Fruit fly (Drosophila melanogaster): ENCODE data around the gene CG7423.

CG7423 gene

dm6 chrX:19106842-19107557, 23.9 kb upstream of the CG7423 start:
- TF ChIP-seq CG6792 (GFP tag; optimal IDR thresholded peaks at IDR 0.05): no peak
- no peak for TF ChIP-seq Blimp-1 (GFP tag; optimal IDR thresholded peaks at IDR 0.05)
- TF ChIP-seq Hr4 (GFP tag; optimal IDR thresholded peaks at IDR 0.05): peak; percentile 4
- peak; percentile 27 for TF ChIP-seq OdsH (GFP tag; optimal IDR thresholded peaks at IDR 0.05)
- no peak for TF ChIP-seq dac (GFP tag; optimal IDR thresholded peaks at IDR 0.05)
- TF ChIP-seq CG4318 (GFP tag; optimal IDR thresholded peaks at IDR 0.05): peak; percentile 49
- no peak for TF ChIP-seq topi (GFP tag; optimal IDR thresholded peaks at IDR 0.05)
- peak; percentile 31 for TF ChIP-seq Sox14 (GFP tag; optimal IDR thresholded peaks at IDR 0.05)
- TF ChIP-seq pdm3 (GFP tag; optimal IDR thresholded peaks at IDR 0.05): peak; percentile 18
- peak; percentile 7 for TF ChIP-seq dsx (GFP tag; optimal IDR thresholded peaks at IDR 0.05; ENCODE audit: poor library complexity, severe bottlenecking)
- TF ChIP-seq salr (GFP tag; optimal IDR thresholded peaks at IDR 0.05): peak in 1 of 2 experiments; percentile 14
- TF ChIP-seq CG11902 (GFP tag; optimal IDR thresholded peaks at IDR 0.05): no peak
- TF ChIP-seq Eip78C (GFP tag): peak; percentile 63
- TF ChIP-seq net (GFP tag; optimal IDR thresholded peaks at IDR 0.05): no peak
- TF ChIP-seq Sox15 (GFP tag; optimal IDR thresholded peaks at IDR 0.05): no peak
- TF ChIP-seq Eip75B (GFP tag; optimal IDR thresholded peaks at IDR 0.05): no peak
- TF ChIP-seq CG15336 (GFP tag; IDR thresholded peaks at IDR 0.05): peak; percentile 44
- no peak for TF ChIP-seq CG6854 (GFP tag; optimal IDR thresholded peaks at IDR 0.05)
- TF ChIP-seq Gug (GFP tag; IDR thresholded peaks at IDR 0.05): 0 out of 2 replicates have a peak, but pooled peaks have one; percentile 11
- TF ChIP-seq acj6 (GFP tag; optimal IDR thresholded peaks at IDR 0.05): no peak
- TF ChIP-seq spab (GFP tag; optimal IDR thresholded peaks at IDR 0.05): no peak
- TF ChIP-seq eg (GFP tag; IDR thresholded peaks at IDR 0.05): peak; percentile 45; the same call in 1 of the 3 replicates
- peak; percentile 17 for TF ChIP-seq Ets96B (tag; optimal IDR thresholded peaks at IDR 0.05)
- peak; percentile 73 for TF ChIP-seq CG32006 (GFP tag; optimal IDR thresholded peaks at IDR 0.05)
- TF ChIP-seq CG16779 (tag; optimal IDR thresholded peaks at IDR 0.05): no peak
- TF ChIP-seq CG7368 (GFP tag; optimal IDR thresholded peaks at IDR 0.05): no peak
- TF ChIP-seq CG3919 (GFP tag; optimal IDR thresholded peaks at IDR 0.05): peak; percentile 23
- TF ChIP-seq svp (GFP tag): peak; percentile 53
- TF ChIP-seq CG6808 (GFP tag; optimal IDR thresholded peaks at IDR 0.05): peak; percentile 6
- TF ChIP-seq fd59A (GFP tag; optimal IDR thresholded peaks at IDR 0.05): peak; percentile 14
- TF ChIP-seq esn (GFP tag; optimal IDR thresholded peaks at IDR 0.05): no peak
- no peak for TF ChIP-seq Hr38 (GFP tag; optimal IDR thresholded peaks at IDR 0.05)
- TF ChIP-seq fkh (GFP tag; optimal IDR thresholded peaks at IDR 0.05): no peak
- TF ChIP-seq cyc (GFP tag; optimal IDR thresholded peaks at IDR 0.05): no peak
- no peak for TF ChIP-seq CG11294 (GFP tag; IDR thresholded peaks at IDR 0.05)
- TF ChIP-seq achi (GFP tag; optimal IDR thresholded peaks at IDR 0.05): peak; percentile 18
- TF ChIP-seq CG10631 (GFP tag; optimal IDR thresholded peaks at IDR 0.05): peak; percentile 36
- peak; percentile 16 for TF ChIP-seq CG10669 (GFP tag; optimal IDR thresholded peaks at IDR 0.05)
- peak; percentile 13 for TF ChIP-seq CG3032 (tag; optimal IDR thresholded peaks at IDR 0.05)
- TF ChIP-seq CG8632 (GFP tag; optimal IDR thresholded peaks at IDR 0.05): no peak
- TF ChIP-seq CG8119 (GFP tag; IDR thresholded peaks at IDR 0.05): peak; percentile 62; the same call in 2 of the 3 replicates
- no peak for TF ChIP-seq Sox102F (GFP tag; optimal IDR thresholded peaks at IDR 0.05)
- peak; percentile 45 for TF ChIP-seq CG6276 (GFP tag; optimal IDR thresholded peaks at IDR 0.05)
